Worm (Caenorhabditis elegans) whole organism, L4 larva: ENCODE results near the gene Y116A8C.23.

ENCODE experiments used
- F26F4.8 ChIP-seq: fragments of 200-800 bp; sonication (Bioruptor generic); conservative IDR thresholded peaks from 2 replicates; pipeline ENCODE4 v1.3.6; 2022; ENCODE audit warnings: missing genetic modification characterization, missing compliant biosample characterization
- F37D6.2 ChIP-seq: sonication (generic microtip); optimal IDR thresholded peaks from 2 replicates; lab custom pipeline; 2016; ENCODE audit warnings: mild to moderate bottlenecking, missing genetic modification characterization, missing compliant biosample characterization
- F44E2.7 ChIP-seq: fragments of 200-800 bp; sonication (Bioruptor generic); IDR thresholded peaks from 2 replicates; pipeline ENCODE4 v2.1.2; 2022; ENCODE audit warnings: missing genetic modification characterization, missing compliant biosample characterization
- ZK337.2 ChIP-seq: fragments of 200-800 bp; sonication (Bioruptor generic); IDR thresholded peaks from 2 replicates; pipeline ENCODE4 v1.3.6; 2022; ENCODE audit warnings: missing genetic modification reagents, missing genetic modification characterization, missing compliant biosample characterization
- aha-1 ChIP-seq: fragments of 150-350 bp; peaks from one replicate; lab custom pipeline; 2014; ENCODE audit warnings: missing biosample characterization, missing genetic modification characterization
- ceh-20 ChIP-seq: fragments of 200-800 bp; sonication (Bioruptor generic); IDR thresholded peaks from 2 replicates; pipeline ENCODE4 v1.3.6; 2022; ENCODE audit warnings: missing genetic modification reagents, missing genetic modification characterization, missing compliant biosample characterization
- ctbp-1 ChIP-seq: fragments of 200-800 bp; sonication (Bioruptor generic); IDR thresholded peaks from 2 replicates; pipeline ENCODE4 v1.3.6; 2022; ENCODE audit warnings: missing genetic modification reagents, missing genetic modification characterization, missing compliant biosample characterization
- daf-12 ChIP-seq: fragments of 150-350 bp; optimal IDR thresholded peaks from 2 replicates; lab custom pipeline; 2014; ENCODE audit warnings: missing biosample characterization, missing genetic modification reagents, missing genetic modification characterization
- daf-16 ChIP-seq, 3 experiments: sonication (generic microtip); optimal IDR thresholded peaks; 2 replicates each; lab custom pipeline; 2016 to 2017; ENCODE audit warnings: missing genetic modification characterization in 3 of 3, missing genetic modification reagents in 3 of 3, mild to moderate bottlenecking in 2 of 3, missing compliant biosample characterization in 2 of 3, missing biosample characterization in 1 of 3, moderate library complexity in 1 of 3
- dmd-6 ChIP-seq: fragments of 200-800 bp; sonication (Bioruptor generic); IDR thresholded peaks from 2 replicates; pipeline ENCODE4 v1.3.6; 2022; ENCODE audit warnings: missing genetic modification reagents, missing genetic modification characterization, missing compliant biosample characterization
- dmd-8 ChIP-seq: fragments of 200-800 bp; sonication (Bioruptor generic); IDR thresholded peaks from 2 replicates; pipeline ENCODE4 v1.3.6; 2022; ENCODE audit warnings: missing genetic modification characterization, missing compliant biosample characterization
- duxl-1 ChIP-seq: sonication (generic microtip); optimal IDR thresholded peaks from 2 replicates; lab custom pipeline; 2016; ENCODE audit warnings: mild to moderate bottlenecking, missing genetic modification characterization, moderate library complexity, missing compliant biosample characterization; ENCODE audit not compliant: poor library complexity
- hif-1 ChIP-seq, 2 experiments: sonication (generic microtip); optimal IDR thresholded peaks; 2 replicates each; lab custom pipeline; 2016 to 2017; ENCODE audit warnings: missing compliant biosample characterization in 2 of 2, missing genetic modification characterization in 2 of 2, missing genetic modification reagents in 2 of 2, missing genotype in 2 of 2, mild to moderate bottlenecking in 1 of 2
- hlh-30 ChIP-seq: sonication (generic microtip); optimal IDR thresholded peaks from 2 replicates; lab custom pipeline; 2017; ENCODE audit warnings: antibody characterized with exemption, mild to moderate bottlenecking, missing genetic modification characterization, missing compliant biosample characterization; ENCODE audit not compliant: insufficient read depth
- hmg-1.1 ChIP-seq: fragments of 200-800 bp; sonication (Bioruptor generic); IDR thresholded peaks from 2 replicates; pipeline ENCODE4 v1.3.6; 2022; ENCODE audit warnings: missing genetic modification reagents, missing genetic modification characterization, missing compliant biosample characterization
- jun-1 ChIP-seq: fragments of 150-350 bp; optimal IDR thresholded peaks from 2 replicates; lab custom pipeline; 2014; ENCODE audit warnings: missing biosample characterization, missing genetic modification reagents, missing genetic modification characterization
- lim-7 ChIP-seq: fragments of 200-800 bp; sonication (Bioruptor generic); IDR thresholded peaks from 2 replicates; pipeline ENCODE4 v1.3.6; 2022; ENCODE audit warnings: missing genetic modification characterization, missing compliant biosample characterization
- lin-1 ChIP-seq: fragments of 200-800 bp; sonication (Bioruptor generic); IDR thresholded peaks from 2 replicates; pipeline ENCODE4 v1.3.6; 2022; ENCODE audit warnings: missing genetic modification reagents, missing genetic modification characterization, missing compliant biosample characterization
- lin-38 ChIP-seq: fragments of 200-800 bp; sonication (Bioruptor generic); IDR thresholded peaks from 2 replicates; pipeline ENCODE4 v1.3.6; 2022; ENCODE audit warnings: missing genetic modification reagents, missing genetic modification characterization, missing compliant biosample characterization
- madf-5 ChIP-seq, 2 experiments: fragments of 200-800 bp; sonication (Bioruptor generic); IDR thresholded peaks; 2 replicates each; pipeline ENCODE4 v1.3.6; 2022; ENCODE audit warnings: missing compliant biosample characterization in 2 of 2, missing genetic modification characterization in 2 of 2
- madf-9 ChIP-seq: fragments of 200-800 bp; sonication (Bioruptor generic); conservative IDR thresholded peaks from 2 replicates; pipeline ENCODE4 v1.3.6; 2022; ENCODE audit warnings: missing genetic modification reagents, missing genetic modification characterization, missing compliant biosample characterization
- nhr-28 ChIP-seq: fragments of 150-350 bp; optimal IDR thresholded peaks from 2 replicates; lab custom pipeline; 2014; ENCODE audit warnings: missing biosample characterization, missing genetic modification characterization
- nhr-41 ChIP-seq: fragments of 200-800 bp; sonication (Bioruptor generic); IDR thresholded peaks from 2 replicates; pipeline ENCODE4 v1.3.6; 2022; ENCODE audit warnings: missing genetic modification reagents, missing genetic modification characterization, missing compliant biosample characterization
- nhr-42 ChIP-seq: fragments of 200-800 bp; sonication (Bioruptor generic); IDR thresholded peaks from 2 replicates; pipeline ENCODE4 v1.3.6; 2022; ENCODE audit warnings: missing genetic modification characterization, missing compliant biosample characterization
- nhr-76 ChIP-seq: fragments of 150-350 bp; optimal IDR thresholded peaks from 2 replicates; lab custom pipeline; 2014; ENCODE audit warnings: missing biosample characterization, missing genetic modification characterization
- set-16 ChIP-seq: fragments of 200-800 bp; sonication (Bioruptor generic); IDR thresholded peaks from 2 replicates; pipeline ENCODE4 v1.3.6; 2022; ENCODE audit warnings: missing genetic modification reagents, missing genetic modification characterization, missing compliant biosample characterization
- skn-1 ChIP-seq: fragments of 150-350 bp; optimal IDR thresholded peaks from 2 replicates; lab custom pipeline; 2014; ENCODE audit warnings: missing biosample characterization, missing genetic modification characterization
- spr-1 ChIP-seq: sonication (generic microtip); optimal IDR thresholded peaks from 2 replicates; lab custom pipeline; 2016; ENCODE audit warnings: mild to moderate bottlenecking, missing genetic modification characterization, missing compliant biosample characterization
- unc-62 ChIP-seq, 3 experiments: fragments of 150-350 bp in 1 of 3; sonication (generic microtip); optimal IDR thresholded peaks in 2 of 3; peaks in 1 of 3; 1 replicate in 1 of 3; 2 replicates in 2 of 3; lab custom pipeline; 2014 to 2017; ENCODE audit warnings: missing biosample characterization in 3 of 3, missing genetic modification characterization in 3 of 3, missing genetic modification reagents in 3 of 3, missing genotype in 1 of 3
- zip-11 ChIP-seq: fragments of 200-800 bp; sonication (Bioruptor generic); IDR thresholded peaks from 2 replicates; pipeline ENCODE4 v1.3.6; 2022; ENCODE audit warnings: missing genetic modification characterization, missing compliant biosample characterization
- zip-2 ChIP-seq: fragments of 150-350 bp; optimal IDR thresholded peaks from 2 replicates; lab custom pipeline; 2014; ENCODE audit warnings: missing biosample characterization, missing genetic modification characterization

Y116A8C.23 gene

ce11 chrIV:17100148-17100547 lies 46.8 kb downstream of the Y116A8C.23 start, which contains the start of gene bca-2:
Gene bca-2, minus strand, starts transcription at chrIV:17100248.
- TF ChIP-seq ZK337.2 (GFP tag; lab: Robert Waterston, UW) (no peak), lin-1 (GFP tag; lab: Robert Waterston, UW) (no peak), F37D6.2 (no peak), nhr-42 (no peak), ctbp-1 (GFP tag; lab: Robert Waterston, UW) (no peak)

ce11 chrIV:17100628-17101338 lies 47.4 kb downstream of the Y116A8C.23 start:
- TF ChIP-seq nhr-28 (tag; lab: Kevin White, UChicago) (peak; percentile 4), daf-16 (GFP tag; optimal IDR thresholded peaks at IDR 0.05; lab: Kevin White, UChicago) (no peak), daf-16 (tag; optimal IDR thresholded peaks at IDR 0.05; lab: Kevin White, UChicago) (peak; percentile 16), hif-1 (tag; optimal IDR thresholded peaks at IDR 0.05; lab: Kevin White, UChicago) (peak in 1 of 2 experiments; percentile 70), daf-12 (no peak), hlh-30 (tag; lab: Kevin White, UChicago) (peak; percentile 30), aha-1 (peak; percentile 88)

- TF ChIP-seq jun-1 (no peak), unc-62 (GFP tag; optimal IDR thresholded peaks at IDR 0.05 in 1 of 2; lab: Kevin White, UChicago) (peak in 1 of 2 experiments; percentile 50), unc-62 (tag; optimal IDR thresholded peaks at IDR 0.05; lab: Kevin White, UChicago) (no peak), aha-1 (peak; percentile 77), zip-11 (GFP tag; lab: Robert Waterston, UW) (no peak)
These were observed 49.8 kb downstream of the Y116A8C.23 start for ce11 chrIV:17103116-17103515.

ce11 chrIV:17103615-17104014 lies 50.3 kb downstream of the Y116A8C.23 start, which contains the start of gene Y116A8C.30:
Gene Y116A8C.30, minus strand, starts transcription at chrIV:17103715.
- TF ChIP-seq jun-1: no peak
- no peak for TF ChIP-seq duxl-1
- no peak for TF ChIP-seq madf-5 (GFP tag; IDR thresholded peaks at IDR 0.05; lab: Robert Waterston, UW)
- TF ChIP-seq dmd-6: no peak
- TF ChIP-seq spr-1 (tag; lab: Kevin White, UChicago): no peak
- TF ChIP-seq dmd-8 (GFP tag; lab: Robert Waterston, UW): no peak
- no peak for TF ChIP-seq skn-1
- TF ChIP-seq lim-7 (GFP tag; lab: Robert Waterston, UW): no peak
- TF ChIP-seq lin-1 (GFP tag; lab: Robert Waterston, UW): no peak
- no peak for TF ChIP-seq nhr-28 (tag; lab: Kevin White, UChicago)
- TF ChIP-seq zip-2 (tag; lab: Kevin White, UChicago): no peak
- no peak for TF ChIP-seq F44E2.7
- no peak for TF ChIP-seq madf-9 (GFP tag; lab: Robert Waterston, UW)
- TF ChIP-seq ceh-20 (GFP tag; lab: Robert Waterston, UW): no peak
- no peak for TF ChIP-seq nhr-76 (tag; lab: Kevin White, UChicago)
- no peak for TF ChIP-seq set-16 (GFP tag; lab: Robert Waterston, UW)
- TF ChIP-seq F26F4.8 (GFP tag; lab: Robert Waterston, UW): no peak
- no peak for TF ChIP-seq nhr-41 (GFP tag; lab: Robert Waterston, UW)
- TF ChIP-seq lin-38 (GFP tag; lab: Robert Waterston, UW): no peak
- TF ChIP-seq hmg-1.1 (GFP tag; lab: Robert Waterston, UW): no peak
